Fruit fly (Drosophila melanogaster) whole organism, adult: Measurements from ENCODE around the gene Pdi.

Source experiments
- CG33017 ChIP-seq: fragments of 200-800 bp; sonication (Bioruptor generic); optimal IDR thresholded peaks from 2 replicates; lab custom pipeline; 2018; ENCODE audit warnings: missing biosample characterization, mild to moderate bottlenecking, missing genetic modification characterization, moderate library complexity
- CG7045 ChIP-seq: fragments of 200-800 bp; sonication (Bioruptor generic); optimal IDR thresholded peaks from 2 replicates; lab custom pipeline; 2017; ENCODE audit warnings: missing biosample characterization, mild to moderate bottlenecking, missing genetic modification characterization
- CG7101 ChIP-seq: fragments of 200-800 bp; sonication (Bioruptor generic); optimal IDR thresholded peaks from 2 replicates; lab custom pipeline; 2018; ENCODE audit warnings: missing biosample characterization, mild to moderate bottlenecking, missing genetic modification characterization, moderate library complexity
- Clk ChIP-seq: fragments of 200-800 bp; sonication (Bioruptor generic); optimal IDR thresholded peaks from 2 replicates; lab custom pipeline; 2017; ENCODE audit warnings: missing biosample characterization, missing genetic modification characterization
- Crg-1 ChIP-seq: fragments of 200-800 bp; sonication (Bioruptor generic); optimal IDR thresholded peaks from 2 replicates; lab custom pipeline; 2016; ENCODE audit warnings: missing biosample characterization, missing genetic modification characterization
- Mnt ChIP-seq: fragments of 200-800 bp; sonication (Bioruptor generic); optimal IDR thresholded peaks from 2 replicates; lab custom pipeline; 2016; ENCODE audit warnings: missing biosample characterization, mild to moderate bottlenecking, missing genetic modification characterization
- cic ChIP-seq: fragments of 200-800 bp; sonication (Bioruptor generic); optimal IDR thresholded peaks from 2 replicates; lab custom pipeline; 2017; ENCODE audit warnings: missing biosample characterization, mild to moderate bottlenecking, missing genetic modification characterization, moderate library complexity
- kay ChIP-seq: fragments of 200-800 bp; sonication (Bioruptor generic); peaks from one replicate; lab custom pipeline; 2016; ENCODE audit warnings: missing biosample characterization, missing genetic modification characterization, borderline replicate concordance
- pad ChIP-seq: fragments of 200-800 bp; sonication (Bioruptor generic); optimal IDR thresholded peaks from 3 replicates; lab custom pipeline; 2017; ENCODE audit warnings: missing biosample characterization, missing genetic modification characterization, mild to moderate bottlenecking, moderate library complexity, missing genetic modification reagents
- tj ChIP-seq: fragments of 200-800 bp; sonication (Bioruptor generic); optimal IDR thresholded peaks from 3 replicates; lab custom pipeline; 2017; ENCODE audit warnings: missing biosample characterization, mild to moderate bottlenecking, missing genetic modification characterization, moderate library complexity

dm6 chr3L:15189707-15190106, 47.1 kb upstream of the Pdi start:
- TF ChIP-seq tj (no peak), CG33017 (no peak), kay (GFP tag; lab: Kevin White, UChicago) (no peak), CG7045 (no peak), Clk (GFP tag; lab: Kevin White, UChicago) (no peak), CG7101 (no peak), pad (no peak), Crg-1 (GFP tag; lab: Kevin White, UChicago) (no peak), cic (GFP tag; lab: Kevin White, UChicago) (no peak), Mnt (GFP tag; lab: Kevin White, UChicago) (no peak)
